Worm (Caenorhabditis elegans) whole organism, L2 larva: ENCODE results near the gene T24E12.13.
"Not testable (repeated sequence)": the region's sequence is repeated elsewhere in the genome, so short reads cannot be mapped to it uniquely, and the experiment has no call there.

Experiments
- C34F6.9 ChIP-seq: fragments of 150-350 bp; optimal IDR thresholded peaks from 2 replicates; lab custom pipeline; 2014; ENCODE audit warnings: missing biosample characterization, missing genetic modification characterization
- F13H6.1 ChIP-seq: sonication (generic microtip); optimal IDR thresholded peaks from 2 replicates; lab custom pipeline; 2016; ENCODE audit warnings: missing genetic modification characterization, missing compliant biosample characterization
- Y55F3AM.14 ChIP-seq: fragments of 200-800 bp; sonication (Bioruptor generic); optimal IDR thresholded peaks from 2 replicates; lab custom pipeline; 2018; ENCODE audit warnings: mild to moderate bottlenecking, missing genetic modification characterization, missing compliant biosample characterization
- ZK546.5 ChIP-seq: sonication (generic microtip); optimal IDR thresholded peaks from 2 replicates; lab custom pipeline; 2017; ENCODE audit warnings: missing biosample characterization, missing genetic modification characterization
- alr-1 ChIP-seq: fragments of 150-350 bp; optimal IDR thresholded peaks from 2 replicates; lab custom pipeline; 2014; ENCODE audit warnings: missing biosample characterization, missing genetic modification characterization
- aly-2 ChIP-seq: fragments of 150-350 bp; optimal IDR thresholded peaks from 2 replicates; lab custom pipeline; 2014; ENCODE audit warnings: missing biosample characterization, missing genetic modification characterization
- ceh-16 ChIP-seq: fragments of 150-350 bp; optimal IDR thresholded peaks from 2 replicates; lab custom pipeline; 2014; ENCODE audit warnings: missing biosample characterization, missing genetic modification characterization
- ceh-82 ChIP-seq: fragments of 150-350 bp; optimal IDR thresholded peaks from 2 replicates; lab custom pipeline; 2014; ENCODE audit warnings: missing biosample characterization, missing genetic modification characterization
- crh-2 ChIP-seq: sonication (generic microtip); optimal IDR thresholded peaks from 2 replicates; lab custom pipeline; 2017; ENCODE audit warnings: missing biosample characterization, missing genetic modification characterization
- egl-27 ChIP-seq: sonication (generic microtip); optimal IDR thresholded peaks from 3 replicates; lab custom pipeline; 2017; ENCODE audit warnings: missing biosample characterization, missing genetic modification reagents, missing genetic modification characterization
- elt-1 ChIP-seq: fragments of 150-350 bp; optimal IDR thresholded peaks from 2 replicates; lab custom pipeline; 2014; ENCODE audit warnings: missing biosample characterization, missing genetic modification characterization
- elt-3 ChIP-seq: sonication (generic microtip); optimal IDR thresholded peaks from 2 replicates; lab custom pipeline; 2017; ENCODE audit warnings: missing biosample characterization, missing genetic modification characterization
- fos-1 ChIP-seq: fragments of 150-350 bp; optimal IDR thresholded peaks from 2 replicates; lab custom pipeline; 2014; ENCODE audit warnings: missing biosample characterization, missing genetic modification characterization
- lin-11 ChIP-seq: fragments of 150-350 bp; sonication (generic microtip); optimal IDR thresholded peaks from 2 replicates; lab custom pipeline; 2014; ENCODE audit warnings: missing biosample characterization, missing genetic modification characterization, inconsistent platforms, mixed read lengths
- lin-39 ChIP-seq: fragments of 150-350 bp; optimal IDR thresholded peaks from 2 replicates; lab custom pipeline; 2014; ENCODE audit warnings: missing biosample characterization, missing genetic modification reagents, missing genetic modification characterization
- lsy-2 ChIP-seq, 2 experiments: fragments of 150-350 bp in 1 of 2; sonication (generic microtip) in 1 of 2; optimal IDR thresholded peaks; 2 replicates each; lab custom pipeline; 2014 to 2017; ENCODE audit warnings: missing biosample characterization in 2 of 2, missing genetic modification characterization in 2 of 2
- mdl-1 ChIP-seq, 2 experiments: fragments of 150-350 bp in 1 of 2; sonication (generic microtip) in 1 of 2; optimal IDR thresholded peaks; 2 replicates each; lab custom pipeline; 2017; ENCODE audit warnings: missing biosample characterization in 2 of 2, missing genetic modification characterization in 2 of 2
- nhr-11 ChIP-seq: fragments of 150-350 bp; optimal IDR thresholded peaks from 2 replicates; lab custom pipeline; 2014; ENCODE audit warnings: missing biosample characterization, missing genetic modification characterization
- nhr-12 ChIP-seq: fragments of 150-350 bp; optimal IDR thresholded peaks from 2 replicates; lab custom pipeline; 2014; ENCODE audit warnings: missing biosample characterization, missing genetic modification characterization
- nhr-23 ChIP-seq: fragments of 150-350 bp; optimal IDR thresholded peaks from 2 replicates; lab custom pipeline; 2014; ENCODE audit warnings: missing biosample characterization, missing genetic modification reagents, missing genetic modification characterization
- nhr-25 ChIP-seq: fragments of 150-350 bp; sonication (generic microtip); optimal IDR thresholded peaks from 3 replicates; lab custom pipeline; 2014; ENCODE audit warnings: missing biosample characterization, missing genetic modification characterization
- nhr-6 ChIP-seq: fragments of 150-350 bp; optimal IDR thresholded peaks from 2 replicates; lab custom pipeline; 2014; ENCODE audit warnings: missing biosample characterization, missing genetic modification characterization
- nhr-77 ChIP-seq: fragments of 150-350 bp; optimal IDR thresholded peaks from 2 replicates; lab custom pipeline; 2014; ENCODE audit warnings: missing biosample characterization, missing genetic modification characterization
- skn-1 ChIP-seq: sonication (generic microtip); optimal IDR thresholded peaks from 2 replicates; lab custom pipeline; 2017; ENCODE audit warnings: missing biosample characterization, missing genetic modification characterization
- sma-3 ChIP-seq: sonication (generic microtip); optimal IDR thresholded peaks from 2 replicates; lab custom pipeline; 2016; ENCODE audit warnings: missing genetic modification reagents, missing genetic modification characterization, missing compliant biosample characterization
- sma-9 ChIP-seq, 2 experiments: fragments of 150-350 bp in 1 of 2; sonication (generic microtip) in 1 of 2; optimal IDR thresholded peaks; 2 replicates each; lab custom pipeline; 2014 to 2016; ENCODE audit warnings: missing genetic modification characterization in 2 of 2, mild to moderate bottlenecking in 1 of 2, missing biosample characterization in 1 of 2, missing compliant biosample characterization in 1 of 2, missing genetic modification reagents in 1 of 2, moderate library complexity in 1 of 2
- snpc-4 ChIP-seq: fragments of 150-350 bp; optimal IDR thresholded peaks from 2 replicates; lab custom pipeline; 2014; ENCODE audit warnings: missing biosample characterization, missing genetic modification characterization
- unc-39 ChIP-seq: fragments of 150-350 bp; optimal IDR thresholded peaks from 2 replicates; lab custom pipeline; 2014; ENCODE audit warnings: missing biosample characterization, missing genetic modification characterization
- unc-55 ChIP-seq: fragments of 150-350 bp; sonication (generic microtip); optimal IDR thresholded peaks from 3 replicates; lab custom pipeline; 2014; ENCODE audit warnings: missing biosample characterization, missing genetic modification reagents, missing genetic modification characterization
- unc-62 ChIP-seq: fragments of 150-350 bp; optimal IDR thresholded peaks from 2 replicates; lab custom pipeline; 2014; ENCODE audit warnings: missing biosample characterization, missing genetic modification reagents, missing genetic modification characterization
- ztf-1 ChIP-seq: fragments of 200-800 bp; sonication (Bioruptor generic); conservative IDR thresholded peaks from 2 replicates; pipeline ENCODE4 v1.3.6; 2022; ENCODE audit warnings: missing genetic modification characterization, missing compliant biosample characterization
- ztf-11 ChIP-seq: sonication (generic microtip); optimal IDR thresholded peaks from 2 replicates; lab custom pipeline; 2017; ENCODE audit warnings: missing biosample characterization, missing genetic modification characterization
- ztf-4 ChIP-seq: fragments of 150-350 bp; optimal IDR thresholded peaks from 2 replicates; lab custom pipeline; 2014; ENCODE audit warnings: missing biosample characterization, missing genetic modification characterization

T24E12.13 gene

ce11 chrII:3759010-3759409, 28.2 kb upstream of the T24E12.13 start, which contains the start of gene T24E12.12:
Gene T24E12.12 (plus strand): TSS chrII:3759290.
- no peak for TF ChIP-seq C34F6.9 (tag; lab: Kevin White, UChicago)
- no peak for TF ChIP-seq lin-39
- TF ChIP-seq ztf-1 (GFP tag; lab: Robert Waterston, UW) = no peak
- TF ChIP-seq nhr-6 = no peak
- TF ChIP-seq fos-1 = no peak
- TF ChIP-seq ztf-11 (tag; lab: Kevin White, UChicago) = no peak
- no peak for TF ChIP-seq nhr-77 (tag; lab: Kevin White, UChicago)
- TF ChIP-seq lsy-2 (tag; optimal IDR thresholded peaks at IDR 0.05; lab: Kevin White, UChicago) = no peak
- TF ChIP-seq mdl-1 (tag; optimal IDR thresholded peaks at IDR 0.05; lab: Kevin White, UChicago) = no peak

ce11 chrII:3761599-3761998, 25.7 kb upstream of the T24E12.13 start, which contains the start of gene T24E12.6:
Gene T24E12.6 (minus strand): TSS chrII:3761699.
- TF ChIP-seq unc-55, snpc-4, nhr-6: not testable (repeated sequence)

- TF ChIP-seq nhr-12 (tag; lab: Kevin White, UChicago) (no peak), ztf-4 (no peak), crh-2 (tag; lab: Kevin White, UChicago) (no peak), C34F6.9 (tag; lab: Kevin White, UChicago) (no peak), snpc-4 (no peak), nhr-6 (no peak), lin-11 (tag; lab: Kevin White, UChicago) (no peak), F13H6.1 (tag; lab: Kevin White, UChicago) (no peak), ceh-82 (no peak), lsy-2 (tag; optimal IDR thresholded peaks at IDR 0.05; lab: Kevin White, UChicago) (no peak), elt-1 (no peak), sma-9 (GFP tag; optimal IDR thresholded peaks at IDR 0.05; lab: Kevin White, UChicago) (no peak), sma-9 (tag; optimal IDR thresholded peaks at IDR 0.05; lab: Kevin White, UChicago) (no peak), ZK546.5 (no peak), nhr-25 (tag; lab: Kevin White, UChicago) (no peak)
- TF ChIP-seq, all 48 proteins: peak for 0
Observed at ce11 chrII:3764486-3764885, 22.8 kb upstream of the T24E12.13 start, which contains the start of gene srx-112. Gene srx-112 (minus strand): TSS chrII:3764586.

ce11 chrII:3771640-3772039, 15.6 kb upstream of the T24E12.13 start:
- TF ChIP-seq crh-2 (tag; lab: Kevin White, UChicago) (no peak), nhr-25 (tag; lab: Kevin White, UChicago) (no peak), unc-55 (no peak), elt-1 (no peak), unc-39 (tag; lab: Kevin White, UChicago) (no peak), lsy-2 (tag; optimal IDR thresholded peaks at IDR 0.05; lab: Kevin White, UChicago) (no peak), nhr-23 (no peak), fos-1 (no peak), ceh-16 (no peak), C34F6.9 (tag; lab: Kevin White, UChicago) (no peak), skn-1 (tag; lab: Kevin White, UChicago) (no peak), alr-1 (tag; lab: Kevin White, UChicago) (no peak)
- TF ChIP-seq, all 48 proteins: peak for 0

ce11 chrII:3773130-3773529, 14.1 kb upstream of the T24E12.13 start, which contains the start of gene T24E12.10:
Gene T24E12.10 (minus strand): TSS chrII:3773230.
- TF ChIP-seq aly-2 = no peak
- no peak for TF ChIP-seq Y55F3AM.14 (GFP tag; lab: Kevin White, UChicago)
- TF ChIP-seq mdl-1 (tag; optimal IDR thresholded peaks at IDR 0.05; lab: Kevin White, UChicago) = no peak
- no peak for TF ChIP-seq elt-3 (tag; lab: Kevin White, UChicago)
- TF ChIP-seq nhr-12 (tag; lab: Kevin White, UChicago) = no peak
- no peak for TF ChIP-seq sma-3 (GFP tag; lab: Kevin White, UChicago)
- no peak for TF ChIP-seq nhr-11 (tag; lab: Kevin White, UChicago)
- no peak for TF ChIP-seq ZK546.5
- TF ChIP-seq unc-62 (GFP tag; lab: Kevin White, UChicago) = no peak
- TF ChIP-seq snpc-4 = no peak
- TF ChIP-seq nhr-77 (tag; lab: Kevin White, UChicago) = no peak
- no peak for TF ChIP-seq unc-55
- TF ChIP-seq, all 48 proteins: peak for 0

ce11 chrII:3775719-3776118, 11.5 kb upstream of the T24E12.13 start, which contains the start of gene T24E12.3:
Gene T24E12.3 (plus strand): TSS chrII:3776019.
- TF ChIP-seq nhr-11 (tag; lab: Kevin White, UChicago) (no peak), elt-3 (tag; lab: Kevin White, UChicago) (no peak), sma-9 (GFP tag; optimal IDR thresholded peaks at IDR 0.05; lab: Kevin White, UChicago) (no peak), sma-9 (tag; optimal IDR thresholded peaks at IDR 0.05; lab: Kevin White, UChicago) (no peak), fos-1 (no peak), egl-27 (tag; lab: Kevin White, UChicago) (no peak)
